Worm (Caenorhabditis elegans): ENCODE results near the gene fat-6.

- TF ChIP-seq ztf-29 (GFP tag; IDR thresholded peaks at IDR 0.05), result no peak
- TF ChIP-seq T22C8.4 (GFP tag; IDR thresholded peaks at IDR 0.05), result no peak
- no peak for TF ChIP-seq med-1 (GFP tag; optimal IDR thresholded peaks at IDR 0.05; ENCODE audit: insufficient read depth)
- TF ChIP-seq tab-1 (GFP tag; IDR thresholded peaks at IDR 0.05), result no peak
- TF ChIP-seq klf-2 (GFP tag; conservative IDR thresholded peaks at IDR 0.05), result no peak
Observed at ce11 chrIV:11900399-11900798, 15.1 kb downstream of the fat-6 start.
